Fruit fly (Drosophila melanogaster) whole organism, adult: ENCODE results near the gene CG33060.

Experiments used
- CG11617 ChIP-seq: fragments of 200-800 bp; sonication (Bioruptor generic); optimal IDR thresholded peaks from 2 replicates; lab custom pipeline; 2017; ENCODE audit warnings: mild to moderate bottlenecking, missing biosample characterization, missing genetic modification reagents, missing genetic modification characterization
- CG12768 ChIP-seq: fragments of 200-800 bp; sonication (Bioruptor generic); optimal IDR thresholded peaks from 2 replicates; lab custom pipeline; 2017; ENCODE audit warnings: missing biosample characterization, missing genetic modification characterization, mild to moderate bottlenecking, moderate library complexity, missing genetic modification reagents
- CG14711 ChIP-seq: fragments of 200-800 bp; sonication (Bioruptor generic); optimal IDR thresholded peaks from 2 replicates; lab custom pipeline; 2018; ENCODE audit warnings: missing biosample characterization, mild to moderate bottlenecking, missing genetic modification characterization, moderate library complexity
- CG1620 ChIP-seq: fragments of 200-800 bp; sonication (Bioruptor generic); optimal IDR thresholded peaks from 2 replicates; lab custom pipeline; 2016; ENCODE audit warnings: missing biosample characterization, missing genetic modification characterization
- CG33017 ChIP-seq: fragments of 200-800 bp; sonication (Bioruptor generic); optimal IDR thresholded peaks from 2 replicates; lab custom pipeline; 2018; ENCODE audit warnings: missing biosample characterization, mild to moderate bottlenecking, missing genetic modification characterization, moderate library complexity
- CG5204 ChIP-seq: fragments of 200-800 bp; sonication (Bioruptor generic); optimal IDR thresholded peaks from 2 replicates; lab custom pipeline; 2016; ENCODE audit warnings: missing biosample characterization, missing genetic modification characterization
- CG7045 ChIP-seq: fragments of 200-800 bp; sonication (Bioruptor generic); optimal IDR thresholded peaks from 2 replicates; lab custom pipeline; 2017; ENCODE audit warnings: missing biosample characterization, mild to moderate bottlenecking, missing genetic modification characterization
- CG7101 ChIP-seq: fragments of 200-800 bp; sonication (Bioruptor generic); optimal IDR thresholded peaks from 2 replicates; lab custom pipeline; 2018; ENCODE audit warnings: missing biosample characterization, mild to moderate bottlenecking, missing genetic modification characterization, moderate library complexity
- Clk ChIP-seq: fragments of 200-800 bp; sonication (Bioruptor generic); optimal IDR thresholded peaks from 2 replicates; lab custom pipeline; 2017; ENCODE audit warnings: missing biosample characterization, missing genetic modification characterization
- Crg-1 ChIP-seq: fragments of 200-800 bp; sonication (Bioruptor generic); optimal IDR thresholded peaks from 2 replicates; lab custom pipeline; 2016; ENCODE audit warnings: missing biosample characterization, missing genetic modification characterization
- Hr96 ChIP-seq: fragments of 200-800 bp; sonication (Bioruptor generic); optimal IDR thresholded peaks from 2 replicates; lab custom pipeline; 2016; ENCODE audit warnings: missing biosample characterization, missing genetic modification characterization
- Mnt ChIP-seq: fragments of 200-800 bp; sonication (Bioruptor generic); optimal IDR thresholded peaks from 2 replicates; lab custom pipeline; 2016; ENCODE audit warnings: missing biosample characterization, mild to moderate bottlenecking, missing genetic modification characterization
- bab1 ChIP-seq: fragments of 200-800 bp; sonication (Bioruptor generic); optimal IDR thresholded peaks from 3 replicates; lab custom pipeline; 2019; ENCODE audit warnings: missing biosample characterization, mild to moderate bottlenecking, missing genetic modification characterization, moderate library complexity
- cic ChIP-seq: fragments of 200-800 bp; sonication (Bioruptor generic); optimal IDR thresholded peaks from 2 replicates; lab custom pipeline; 2017; ENCODE audit warnings: missing biosample characterization, mild to moderate bottlenecking, missing genetic modification characterization, moderate library complexity
- cnc ChIP-seq, 2 experiments: fragments of >200 bp; optimal IDR thresholded peaks; 2 replicates each; lab custom pipeline; 2017
- kay ChIP-seq: fragments of 200-800 bp; sonication (Bioruptor generic); peaks from one replicate; lab custom pipeline; 2016; ENCODE audit warnings: missing biosample characterization, missing genetic modification characterization, borderline replicate concordance
- ovo ChIP-seq: fragments of 200-800 bp; sonication (Bioruptor generic); optimal IDR thresholded peaks from 2 replicates; lab custom pipeline; 2016; ENCODE audit warnings: missing biosample characterization, missing genetic modification characterization
- pad ChIP-seq: fragments of 200-800 bp; sonication (Bioruptor generic); optimal IDR thresholded peaks from 3 replicates; lab custom pipeline; 2017; ENCODE audit warnings: missing biosample characterization, missing genetic modification characterization, mild to moderate bottlenecking, moderate library complexity, missing genetic modification reagents
- tj ChIP-seq: fragments of 200-800 bp; sonication (Bioruptor generic); optimal IDR thresholded peaks from 3 replicates; lab custom pipeline; 2017; ENCODE audit warnings: missing biosample characterization, mild to moderate bottlenecking, missing genetic modification characterization, moderate library complexity
- toe ChIP-seq: fragments of 200-800 bp; sonication (Bioruptor generic); optimal IDR thresholded peaks from 2 replicates; lab custom pipeline; 2016; ENCODE audit warnings: missing biosample characterization, missing genetic modification characterization

CG33060 gene

DNA sequence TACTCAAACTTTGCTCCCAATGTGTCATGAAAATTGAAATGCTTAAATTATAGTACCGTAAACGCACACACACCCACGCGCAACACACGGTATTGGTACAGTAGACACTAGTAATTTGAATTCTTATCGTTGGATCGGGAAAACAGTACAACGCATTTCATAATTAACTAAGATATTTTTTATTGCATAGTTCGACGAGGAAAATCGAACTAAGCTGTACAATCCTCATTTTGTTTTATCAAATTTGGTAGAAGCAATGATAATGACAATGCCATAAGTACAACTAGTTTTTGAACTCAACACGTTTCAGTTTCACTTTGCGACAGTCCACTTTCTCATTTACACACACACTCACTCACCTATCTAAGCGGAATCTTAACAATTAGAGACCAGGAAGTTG lies 49.9 kb downstream of the CG33060 start:
- TF ChIP-seq ovo (GFP tag; lab: Kevin White, UChicago) (no peak), bab1 (GFP tag; lab: Kevin White, UChicago) (peak; percentile 75), CG7045 (GFP tag; lab: Kevin White, UChicago) (peak; percentile 38), CG7101 (tag; lab: Kevin White, UChicago) (peak; percentile 81), CG1620 (GFP tag; lab: Kevin White, UChicago) (peak; percentile 26), CG12768 (GFP tag; lab: Kevin White, UChicago) (peak; percentile 81), toe (GFP tag; lab: Kevin White, UChicago) (peak; percentile 73), Crg-1 (peak; percentile 60), cnc (optimal IDR thresholded peaks at IDR 0.05; lab: Kevin White, UChicago) (no peak), pad (GFP tag; lab: Kevin White, UChicago) (peak; percentile 41), tj (no peak), CG5204 (no peak), Hr96 (peak; percentile 66), kay (GFP tag; lab: Kevin White, UChicago) (peak; percentile 62), cic (GFP tag; lab: Kevin White, UChicago) (no peak), Mnt (GFP tag; lab: Kevin White, UChicago) (peak; percentile 30), Clk (no peak), CG33017 (tag; lab: Kevin White, UChicago) (peak; percentile 78), CG14711 (tag; lab: Kevin White, UChicago) (peak; percentile 67), CG11617 (GFP tag; lab: Kevin White, UChicago) (peak; percentile 58)
